Fruit fly (Drosophila melanogaster): ENCODE results near the gene CG2129.

Gene CG2129

dm6 chrX:8165608-8166007 is 20.0 kb downstream of the CG2129 start, which contains the start of gene Or7a:
TSS of gene Or7a (minus strand) at chrX:8165708.
- TF ChIP-seq insv (optimal IDR thresholded peaks at IDR 0.05): no peak
- no peak for TF ChIP-seq Sin3A (optimal IDR thresholded peaks at IDR 0.05)
- TF ChIP-seq psq (optimal IDR thresholded peaks at IDR 0.05): no peak
- TF ChIP-seq h (optimal IDR thresholded peaks at IDR 0.05): no peak
- TF ChIP-seq ttk (optimal IDR thresholded peaks at IDR 0.05): no peak
- TF ChIP-seq Myc (optimal IDR thresholded peaks at IDR 0.05): no peak

DNA sequence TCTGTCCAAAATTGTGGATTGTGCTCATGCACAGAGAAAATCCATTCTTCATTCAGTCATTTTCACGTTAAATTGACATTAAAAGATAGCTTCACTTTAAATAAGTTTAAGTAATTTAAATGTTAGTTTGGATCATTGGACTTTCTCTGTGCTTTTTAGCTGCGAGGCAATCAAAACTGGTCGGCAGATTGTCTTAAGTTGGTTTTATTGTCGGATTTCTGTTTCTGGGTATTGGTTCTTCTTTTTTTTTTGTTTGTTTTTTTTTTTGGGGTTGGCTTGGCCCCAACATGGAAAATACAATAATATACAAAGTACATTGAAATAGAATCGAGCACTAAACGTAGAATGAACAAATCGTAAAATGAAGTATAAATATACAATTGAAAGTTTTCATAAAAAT is 24.5 kb downstream of the CG2129 start, which contains the start of gene CG2278:
TSS of gene CG2278 (minus strand) at position 101 of the 400 bp plus-strand sequence.
- no peak for TF ChIP-seq insv (optimal IDR thresholded peaks at IDR 0.05)

- TF ChIP-seq ttk (optimal IDR thresholded peaks at IDR 0.05) (no peak), h (optimal IDR thresholded peaks at IDR 0.05) (no peak), insv (optimal IDR thresholded peaks at IDR 0.05) (no peak), psq (optimal IDR thresholded peaks at IDR 0.05) (no peak), Myc (optimal IDR thresholded peaks at IDR 0.05) (no peak), Sin3A (optimal IDR thresholded peaks at IDR 0.05) (no peak)
Measured at dm6 chrX:8176291-8177029, 30.8 kb downstream of the CG2129 start.

DNA sequence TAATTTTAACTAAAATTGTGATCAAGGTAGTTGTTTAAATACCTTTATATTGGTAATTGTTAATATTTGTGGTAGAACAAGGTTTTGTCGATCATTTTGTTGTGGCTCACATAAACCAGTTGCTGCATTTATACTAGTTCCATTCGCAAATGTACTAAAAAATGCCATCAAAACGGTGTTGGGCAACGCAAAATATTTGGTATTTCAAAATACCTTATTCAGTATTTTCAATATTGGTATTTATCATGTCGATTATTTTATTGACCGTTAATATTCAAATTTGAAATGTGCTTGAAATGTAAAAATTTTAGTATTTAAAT is 31.4 kb downstream of the CG2129 start, which contains the start of gene slpr:
TSS of gene slpr (minus strand) at position 156 of the 320 bp plus-strand sequence.
- no peak for TF ChIP-seq Sin3A (optimal IDR thresholded peaks at IDR 0.05)
- no peak for TF ChIP-seq ttk (optimal IDR thresholded peaks at IDR 0.05)

- TF ChIP-seq Myc (optimal IDR thresholded peaks at IDR 0.05) (no peak), insv (optimal IDR thresholded peaks at IDR 0.05) (no peak), h (optimal IDR thresholded peaks at IDR 0.05) (no peak), Sin3A (optimal IDR thresholded peaks at IDR 0.05) (no peak)
Measured at dm6 chrX:8177742-8178141, 32.1 kb downstream of the CG2129 start.

DNA sequence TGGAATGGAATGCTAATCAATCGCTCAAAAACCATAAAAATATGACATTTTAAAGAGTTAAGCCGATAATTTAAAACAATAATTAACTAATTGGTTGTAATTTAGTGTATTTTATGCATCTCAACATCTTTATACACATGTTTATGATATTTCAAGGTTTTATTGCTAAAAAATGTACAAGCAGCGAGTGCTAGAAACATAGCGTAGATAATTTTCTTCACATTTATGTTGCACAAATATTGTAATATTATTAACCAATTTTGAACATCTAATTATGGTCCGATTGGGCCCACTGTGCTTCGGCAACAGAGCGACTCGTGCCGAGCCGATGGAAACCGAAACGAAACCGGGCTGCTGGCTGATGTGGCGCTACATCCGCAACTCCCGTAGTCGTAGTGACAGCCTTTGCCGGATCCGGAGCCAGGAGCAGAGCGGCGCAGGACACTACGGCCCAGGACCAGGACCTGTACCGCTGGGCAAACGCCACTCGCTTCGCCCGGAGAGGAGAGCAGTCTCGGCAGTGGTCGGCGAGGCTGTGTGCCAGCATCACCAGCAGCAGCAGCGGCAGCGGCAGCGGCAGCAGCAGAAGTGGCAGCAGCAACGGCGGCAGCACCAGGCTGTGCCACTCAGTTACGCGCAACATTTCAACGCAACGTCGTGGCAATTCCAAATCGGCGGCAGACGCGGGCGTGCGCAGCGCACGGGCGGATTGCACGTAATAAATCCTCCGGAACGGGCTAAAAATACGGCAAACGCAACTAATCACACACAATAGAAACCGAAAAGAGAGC is 32.7 kb downstream of the CG2129 start, which contains the start of gene sdt:
TSS of gene sdt (plus strand) at position 385 of the 791 bp plus-strand sequence.
- no peak for TF ChIP-seq h (optimal IDR thresholded peaks at IDR 0.05)
- TF ChIP-seq insv (optimal IDR thresholded peaks at IDR 0.05): no peak
- TF ChIP-seq psq (optimal IDR thresholded peaks at IDR 0.05): no peak
- no peak for TF ChIP-seq Sin3A (optimal IDR thresholded peaks at IDR 0.05)
- no peak for TF ChIP-seq Myc (optimal IDR thresholded peaks at IDR 0.05)
- TF ChIP-seq ttk (optimal IDR thresholded peaks at IDR 0.05): no peak

DNA sequence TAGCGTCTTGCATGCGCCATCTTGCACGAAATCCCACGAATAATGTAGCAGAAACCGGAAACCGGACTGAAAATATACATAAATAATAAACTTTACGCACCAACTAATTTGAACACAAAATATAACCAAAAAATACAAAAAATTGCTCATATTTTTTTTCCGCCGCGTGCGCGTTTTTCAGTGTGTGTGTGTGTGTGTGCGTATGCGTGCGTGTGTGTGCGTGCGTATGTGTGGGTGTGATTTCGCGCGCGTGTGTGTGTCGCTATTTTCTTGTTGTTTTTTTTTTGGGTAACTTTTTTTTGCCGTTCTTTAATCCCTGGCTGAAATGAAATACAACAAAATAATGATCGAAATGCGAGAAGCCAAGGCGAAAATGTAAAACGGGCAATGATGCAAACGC is 33.4 kb downstream of the CG2129 start:
- TF ChIP-seq Myc (optimal IDR thresholded peaks at IDR 0.05) (no peak), ttk (optimal IDR thresholded peaks at IDR 0.05) (no peak)

dm6 chrX:8179858-8180257 is 34.2 kb downstream of the CG2129 start:
- no peak for TF ChIP-seq psq (optimal IDR thresholded peaks at IDR 0.05)
- TF ChIP-seq Sin3A (optimal IDR thresholded peaks at IDR 0.05): no peak
- no peak for TF ChIP-seq h (optimal IDR thresholded peaks at IDR 0.05)
- TF ChIP-seq insv (optimal IDR thresholded peaks at IDR 0.05): no peak
- TF ChIP-seq ttk (optimal IDR thresholded peaks at IDR 0.05): no peak

dm6 chrX:8192191-8192590 is 46.6 kb downstream of the CG2129 start:
- no peak for TF ChIP-seq Sin3A (optimal IDR thresholded peaks at IDR 0.05)
- no peak for TF ChIP-seq psq (optimal IDR thresholded peaks at IDR 0.05)
- no peak for TF ChIP-seq h (optimal IDR thresholded peaks at IDR 0.05)
- TF ChIP-seq ttk (optimal IDR thresholded peaks at IDR 0.05): no peak
- TF ChIP-seq insv (optimal IDR thresholded peaks at IDR 0.05): no peak
- no peak for TF ChIP-seq Myc (optimal IDR thresholded peaks at IDR 0.05)

- TF ChIP-seq Myc (optimal IDR thresholded peaks at IDR 0.05) (no peak), Sin3A (optimal IDR thresholded peaks at IDR 0.05) (no peak), psq (optimal IDR thresholded peaks at IDR 0.05) (no peak), insv (optimal IDR thresholded peaks at IDR 0.05) (no peak), ttk (optimal IDR thresholded peaks at IDR 0.05) (no peak), h (optimal IDR thresholded peaks at IDR 0.05) (no peak)
Measured at dm6 chrX:8193017-8193556, 47.4 kb downstream of the CG2129 start.

DNA sequence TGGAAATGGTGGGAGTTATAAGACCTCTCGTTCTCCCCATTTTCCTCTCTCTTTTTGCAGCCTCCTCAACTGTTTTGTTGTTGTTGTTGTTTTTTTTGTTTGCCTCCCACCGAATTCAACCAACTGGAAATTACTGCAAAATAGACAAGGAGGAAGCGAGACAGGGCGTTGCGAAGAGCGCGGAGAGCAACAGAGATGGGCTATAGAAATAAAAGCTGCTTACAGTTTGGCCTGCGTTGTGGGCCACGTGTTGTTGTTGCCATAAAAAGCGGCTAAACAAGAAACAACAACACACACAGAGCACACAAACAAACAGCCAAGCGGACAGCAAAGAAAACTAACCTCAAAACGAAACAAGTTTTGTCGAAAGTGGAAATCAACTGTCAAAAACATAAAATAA is 48.9 kb downstream of the CG2129 start:
- TF ChIP-seq psq (optimal IDR thresholded peaks at IDR 0.05) (no peak), ttk (optimal IDR thresholded peaks at IDR 0.05) (no peak), insv (optimal IDR thresholded peaks at IDR 0.05) (no peak), Myc (optimal IDR thresholded peaks at IDR 0.05) (no peak), Sin3A (optimal IDR thresholded peaks at IDR 0.05) (no peak), h (optimal IDR thresholded peaks at IDR 0.05) (no peak)

- no peak for TF ChIP-seq Myc (optimal IDR thresholded peaks at IDR 0.05)
- TF ChIP-seq ttk (optimal IDR thresholded peaks at IDR 0.05): no peak
- TF ChIP-seq psq (optimal IDR thresholded peaks at IDR 0.05): no peak
- TF ChIP-seq Sin3A (optimal IDR thresholded peaks at IDR 0.05): no peak
- TF ChIP-seq insv (optimal IDR thresholded peaks at IDR 0.05): no peak
- TF ChIP-seq h (optimal IDR thresholded peaks at IDR 0.05): no peak
Measured at dm6 chrX:8195449-8196156, 50.0 kb downstream of the CG2129 start.
